Worm (Caenorhabditis elegans) whole organism, L2 larva: Measurements from ENCODE around the gene Y102A5C.36.

Source experiments
- F13H6.1 ChIP-seq: sonication (generic microtip); optimal IDR thresholded peaks from 2 replicates; lab custom pipeline; 2016; ENCODE audit warnings: missing genetic modification characterization, missing compliant biosample characterization
- R02D3.7 ChIP-seq: fragments of 150-350 bp; optimal IDR thresholded peaks from 2 replicates; lab custom pipeline; 2014; ENCODE audit warnings: missing biosample characterization, missing genetic modification characterization
- Y55F3AM.14 ChIP-seq: fragments of 200-800 bp; sonication (Bioruptor generic); optimal IDR thresholded peaks from 2 replicates; lab custom pipeline; 2018; ENCODE audit warnings: mild to moderate bottlenecking, missing genetic modification characterization, missing compliant biosample characterization
- elt-1 ChIP-seq: fragments of 150-350 bp; optimal IDR thresholded peaks from 2 replicates; lab custom pipeline; 2014; ENCODE audit warnings: missing biosample characterization, missing genetic modification characterization
- lsy-2 ChIP-seq, 2 experiments: fragments of 150-350 bp in 1 of 2; sonication (generic microtip) in 1 of 2; optimal IDR thresholded peaks; 2 replicates each; lab custom pipeline; 2014 to 2017; ENCODE audit warnings: missing biosample characterization in 2 of 2, missing genetic modification characterization in 2 of 2
- nhr-10 ChIP-seq: sonication (generic microtip); optimal IDR thresholded peaks from 2 replicates; lab custom pipeline; 2017; ENCODE audit warnings: missing biosample characterization, missing genetic modification characterization
- nhr-77 ChIP-seq: fragments of 150-350 bp; optimal IDR thresholded peaks from 2 replicates; lab custom pipeline; 2014; ENCODE audit warnings: missing biosample characterization, missing genetic modification characterization
- zag-1 ChIP-seq: fragments of 150-350 bp; optimal IDR thresholded peaks from 2 replicates; lab custom pipeline; 2014; ENCODE audit warnings: missing biosample characterization, missing genetic modification characterization

DNA sequence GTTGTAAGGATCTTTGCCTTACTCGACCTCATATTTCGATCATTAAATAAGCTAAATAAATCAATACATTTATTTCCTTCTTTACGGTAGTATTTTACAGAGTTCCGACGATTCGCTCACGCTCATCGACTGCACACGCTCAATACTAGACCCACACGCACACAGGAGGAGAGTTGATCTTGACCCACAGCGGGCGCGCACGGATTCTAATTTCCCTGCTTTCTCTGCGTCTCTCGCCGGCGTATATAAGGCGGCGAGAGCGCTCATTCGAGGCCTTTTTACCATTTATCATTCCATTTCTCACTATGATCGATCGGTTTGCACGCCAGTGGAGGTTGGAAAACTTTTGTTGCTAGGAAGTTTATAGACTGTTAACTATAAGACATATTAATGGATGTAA, 22.8 kb upstream of the Y102A5C.36 start:
- no peak for TF ChIP-seq lsy-2 (tag; optimal IDR thresholded peaks at IDR 0.05; lab: Kevin White, UChicago)
- no peak for TF ChIP-seq nhr-77 (tag; lab: Kevin White, UChicago)
- TF ChIP-seq R02D3.7 (tag; lab: Kevin White, UChicago) = no peak
- TF ChIP-seq nhr-10 (tag; lab: Kevin White, UChicago) = no peak
- TF ChIP-seq elt-1 (tag; lab: Kevin White, UChicago) = no peak
- TF ChIP-seq F13H6.1 (tag; lab: Kevin White, UChicago) = no peak
- TF ChIP-seq zag-1 = no peak
- TF ChIP-seq Y55F3AM.14 (GFP tag; lab: Kevin White, UChicago) = no peak
